Worm (Caenorhabditis elegans) whole organism, L4 larva: ENCODE results near the gene ctsa-4.2.
"Not testable (repeated sequence)": the region's sequence is repeated elsewhere in the genome, so short reads cannot be mapped to it uniquely, and the experiment has no call there.

ENCODE experiments used
- egl-27 ChIP-seq: sonication (generic microtip); optimal IDR thresholded peaks from 3 replicates; lab custom pipeline; 2017; ENCODE audit warnings: missing biosample characterization, missing genetic modification reagents, missing genetic modification characterization
- nhr-237 ChIP-seq: sonication (generic microtip); optimal IDR thresholded peaks from 2 replicates; lab custom pipeline; 2017; ENCODE audit warnings: missing biosample characterization, missing genetic modification characterization
- sdz-12 ChIP-seq: fragments of 200-800 bp; sonication (Bioruptor generic); optimal IDR thresholded peaks from 2 replicates; lab custom pipeline; 2018; ENCODE audit warnings: mild to moderate bottlenecking, missing genetic modification characterization, missing compliant biosample characterization

ce11 chrIII:6661660-6662059 lies 49.3 kb downstream of the ctsa-4.2 start:
- not testable (repeated sequence) for TF ChIP-seq egl-27 (tag; lab: Kevin White, UChicago); sdz-12 (GFP tag; lab: Kevin White, UChicago); nhr-237 (tag; lab: Kevin White, UChicago)
